Worm (Caenorhabditis elegans) whole organism, mixed stage, embryonic: ENCODE results near the gene C54D10.3.
"Not testable (repeated sequence)": the region's sequence is repeated elsewhere in the genome, so short reads cannot be mapped to it uniquely, and the experiment has no call there.

Experiments
- M03D4.4 ChIP-seq: sonication (generic microtip); optimal IDR thresholded peaks from 2 replicates; lab custom pipeline; 2017; ENCODE audit warnings: mild to moderate bottlenecking, missing genetic modification characterization, missing compliant biosample characterization
- bed-3 ChIP-seq: fragments of 200-800 bp; sonication (Bioruptor generic); optimal IDR thresholded peaks from 3 replicates; lab custom pipeline; 2018; ENCODE audit warnings: mild to moderate bottlenecking, missing genetic modification characterization, moderate library complexity, missing compliant biosample characterization
- blmp-1 ChIP-seq: fragments of 150-350 bp; optimal IDR thresholded peaks from 2 replicates; lab custom pipeline; 2014; ENCODE audit warnings: missing biosample characterization, missing genetic modification characterization
- ceh-43 ChIP-seq: fragments of 200-800 bp; sonication (Bioruptor generic); optimal IDR thresholded peaks from 2 replicates; lab custom pipeline; 2018; ENCODE audit warnings: mild to moderate bottlenecking, missing genetic modification characterization, moderate library complexity, missing compliant biosample characterization
- ceh-83 ChIP-seq: fragments of 200-800 bp; sonication (Bioruptor generic); optimal IDR thresholded peaks from 2 replicates; lab custom pipeline; 2018; ENCODE audit warnings: mild to moderate bottlenecking, missing genetic modification characterization, missing compliant biosample characterization
- cnd-1 ChIP-seq: fragments of 200-800 bp; sonication (Bioruptor generic); optimal IDR thresholded peaks from 2 replicates; lab custom pipeline; 2018; ENCODE audit warnings: mild to moderate bottlenecking, missing genetic modification characterization, missing compliant biosample characterization
- elt-1 ChIP-seq: sonication (generic microtip); optimal IDR thresholded peaks from 2 replicates; lab custom pipeline; 2017; ENCODE audit warnings: missing genetic modification characterization, mild to moderate bottlenecking, missing compliant biosample characterization, antibody characterized with exemption, moderate library complexity, borderline replicate concordance; ENCODE audit not compliant: insufficient read depth
- flh-1 ChIP-seq: fragments of 200-800 bp; sonication (Bioruptor generic); optimal IDR thresholded peaks from 2 replicates; lab custom pipeline; 2018; ENCODE audit warnings: mild to moderate bottlenecking, missing genetic modification characterization, moderate library complexity, missing compliant biosample characterization
- ham-2 ChIP-seq: fragments of 200-800 bp; sonication (Bioruptor generic); optimal IDR thresholded peaks from 2 replicates; lab custom pipeline; 2018; ENCODE audit warnings: mild to moderate bottlenecking, missing genetic modification characterization, missing compliant biosample characterization
- hlh-1 ChIP-seq: fragments of 150-350 bp; optimal IDR thresholded peaks from 2 replicates; lab custom pipeline; 2014; ENCODE audit warnings: missing biosample characterization, missing genetic modification reagents, missing genetic modification characterization
- lin-32 ChIP-seq: fragments of 200-800 bp; sonication (Bioruptor generic); optimal IDR thresholded peaks from 2 replicates; lab custom pipeline; 2018; ENCODE audit warnings: mild to moderate bottlenecking, missing genetic modification characterization, missing compliant biosample characterization
- lsy-2 ChIP-seq: fragments of 150-350 bp; optimal IDR thresholded peaks from 2 replicates; lab custom pipeline; 2014; ENCODE audit warnings: missing biosample characterization, missing genetic modification characterization
- mls-2 ChIP-seq: sonication (generic microtip); optimal IDR thresholded peaks from 2 replicates; lab custom pipeline; 2016; ENCODE audit warnings: mild to moderate bottlenecking, missing genetic modification characterization, moderate library complexity, missing compliant biosample characterization
- nhr-12 ChIP-seq: fragments of 150-350 bp; optimal IDR thresholded peaks from 2 replicates; lab custom pipeline; 2014; ENCODE audit warnings: missing biosample characterization, missing genetic modification characterization
- nhr-2 ChIP-seq: fragments of 150-350 bp; optimal IDR thresholded peaks from 2 replicates; lab custom pipeline; 2014; ENCODE audit warnings: missing biosample characterization, missing genetic modification characterization
- nhr-237 ChIP-seq: fragments of 150-350 bp; optimal IDR thresholded peaks from 2 replicates; lab custom pipeline; 2014; ENCODE audit warnings: missing biosample characterization, missing genetic modification characterization
- nhr-28 ChIP-seq: fragments of 150-350 bp; optimal IDR thresholded peaks from 2 replicates; lab custom pipeline; 2014; ENCODE audit warnings: missing biosample characterization, missing genetic modification characterization
- nhr-76 ChIP-seq: sonication (generic microtip); optimal IDR thresholded peaks from 2 replicates; lab custom pipeline; 2017; ENCODE audit warnings: missing biosample characterization, missing genetic modification characterization
- pha-4 ChIP-seq: fragments of 150-350 bp; optimal IDR thresholded peaks from 2 replicates; lab custom pipeline; 2018; ENCODE audit warnings: missing biosample characterization, missing genetic modification reagents, missing genetic modification characterization
- sem-2 ChIP-seq: fragments of 200-800 bp; sonication (Bioruptor generic); optimal IDR thresholded peaks from 2 replicates; lab custom pipeline; 2018; ENCODE audit warnings: mild to moderate bottlenecking, missing genetic modification characterization, missing compliant biosample characterization
- snpc-4 ChIP-seq: fragments of 150-350 bp; optimal IDR thresholded peaks from 2 replicates; lab custom pipeline; 2014; ENCODE audit warnings: missing biosample characterization, missing genetic modification characterization
- tbx-8 ChIP-seq: fragments of 200-800 bp; sonication (Bioruptor generic); optimal IDR thresholded peaks from 2 replicates; lab custom pipeline; 2018; ENCODE audit warnings: mild to moderate bottlenecking, missing genetic modification characterization, moderate library complexity, missing compliant biosample characterization
- unc-120 ChIP-seq: sonication (generic microtip); optimal IDR thresholded peaks from 2 replicates; lab custom pipeline; 2017; ENCODE audit warnings: missing genetic modification characterization, missing compliant biosample characterization; ENCODE audit not compliant: poor library complexity, severe bottlenecking
- unc-39 ChIP-seq: fragments of 150-350 bp; optimal IDR thresholded peaks from 2 replicates; lab custom pipeline; 2014; ENCODE audit warnings: missing biosample characterization, missing genetic modification characterization
- unc-62 ChIP-seq: fragments of 150-350 bp; optimal IDR thresholded peaks from 2 replicates; lab custom pipeline; 2014; ENCODE audit warnings: missing biosample characterization, missing genetic modification reagents, missing genetic modification characterization
- zip-8 ChIP-seq: fragments of 150-350 bp; optimal IDR thresholded peaks from 2 replicates; lab custom pipeline; 2014; ENCODE audit warnings: missing biosample characterization, missing genetic modification characterization
- ztf-11 ChIP-seq: fragments of 150-350 bp; optimal IDR thresholded peaks from 2 replicates; lab custom pipeline; 2014; ENCODE audit warnings: missing biosample characterization, missing genetic modification characterization

Gene C54D10.3

ce11 chrV:12418292-12418691 is at the start of gene C54D10.3:
Gene C54D10.3 (plus strand): TSS chrV:12418592.
- TF ChIP-seq blmp-1 (no peak), M03D4.4 (tag; lab: Kevin White, UChicago) (no peak), lsy-2 (tag; lab: Kevin White, UChicago) (no peak), ceh-83 (GFP tag; lab: Kevin White, UChicago) (no peak), snpc-4 (no peak), ztf-11 (tag; lab: Kevin White, UChicago) (no peak)

ce11 chrV:12369437-12369836 is 49.0 kb upstream of the C54D10.3 start, which contains the start of gene gcy-13:
Gene gcy-13 (minus strand): TSS chrV:12369537.
- TF ChIP-seq unc-62 (GFP tag; lab: Kevin White, UChicago) (no peak), elt-1 (tag; lab: Kevin White, UChicago) (no peak), zip-8 (tag; lab: Kevin White, UChicago) (no peak), cnd-1 (tag; lab: Kevin White, UChicago) (no peak), flh-1 (GFP tag; lab: Kevin White, UChicago) (no peak), ceh-43 (GFP tag; lab: Kevin White, UChicago) (no peak), sem-2 (GFP tag; lab: Kevin White, UChicago) (no peak), tbx-8 (GFP tag; lab: Kevin White, UChicago) (no peak), pha-4 (tag; lab: Kevin White, UChicago) (no peak), nhr-12 (no peak), ceh-83 (GFP tag; lab: Kevin White, UChicago) (no peak), lin-32 (GFP tag; lab: Kevin White, UChicago) (no peak), ztf-11 (tag; lab: Kevin White, UChicago) (no peak), nhr-76 (tag; lab: Kevin White, UChicago) (no peak), hlh-1 (tag; lab: Kevin White, UChicago) (no peak), unc-120 (tag; lab: Kevin White, UChicago) (no peak), unc-39 (no peak)
- TF ChIP-seq, all 35 proteins: peak for 0

ce11 chrV:12371386-12371785 is 47.0 kb upstream of the C54D10.3 start, which contains the start of gene F23H12.7:
Gene F23H12.7 (plus strand): TSS chrV:12371686.
- TF ChIP-seq hlh-1 (tag; lab: Kevin White, UChicago) (no peak), nhr-76 (tag; lab: Kevin White, UChicago) (no peak), bed-3 (GFP tag; lab: Kevin White, UChicago) (no peak)
- TF ChIP-seq, all 35 proteins: peak for 0

- TF ChIP-seq nhr-237 (tag; lab: Kevin White, UChicago); ham-2 (GFP tag; lab: Kevin White, UChicago); lin-32 (GFP tag; lab: Kevin White, UChicago): not testable (repeated sequence)
These were observed 44.1 kb upstream of the C54D10.3 start, which contains the start of gene F23H12.10 for ce11 chrV:12374252-12374651. Gene F23H12.10 (minus strand): TSS chrV:12374263.

ce11 chrV:12377256-12377655 is 41.1 kb upstream of the C54D10.3 start, which contains the start of gene K01D12.1:
Gene K01D12.1 (plus strand): TSS chrV:12377556.
- no peak for TF ChIP-seq pha-4 (tag; lab: Kevin White, UChicago)
- TF ChIP-seq sem-2 (GFP tag; lab: Kevin White, UChicago) = no peak
- no peak for TF ChIP-seq nhr-237 (tag; lab: Kevin White, UChicago)
- TF ChIP-seq nhr-2 = no peak
- TF ChIP-seq nhr-76 (tag; lab: Kevin White, UChicago) = no peak
- TF ChIP-seq tbx-8 (GFP tag; lab: Kevin White, UChicago) = no peak

ce11 chrV:12386154-12386553 is 32.2 kb upstream of the C54D10.3 start, which contains the start of gene K01D12.15:
Gene K01D12.15 (plus strand): TSS chrV:12386454.
- TF ChIP-seq lin-32 (GFP tag; lab: Kevin White, UChicago) (no peak), mls-2 (tag; lab: Kevin White, UChicago) (no peak), nhr-28 (tag; lab: Kevin White, UChicago) (no peak), pha-4 (tag; lab: Kevin White, UChicago) (no peak), M03D4.4 (tag; lab: Kevin White, UChicago) (no peak), lsy-2 (tag; lab: Kevin White, UChicago) (no peak)
